Worm (Caenorhabditis elegans): ENCODE measurements around the gene sre-54.

The sre-54 gene

ce11 chrII:12332624-12333023, at the start of gene sre-54:
TSS of gene sre-54 (plus strand) at chrII:12332924.
- no peak for TF ChIP-seq ceh-91 (GFP tag; IDR thresholded peaks at IDR 0.05)
- TF ChIP-seq madf-6 (GFP tag; IDR thresholded peaks at IDR 0.05), result no peak
- TF ChIP-seq nhr-80 (tag; optimal IDR thresholded peaks at IDR 0.05), result no peak

- peak; percentile 54 for TF ChIP-seq mcd-1 (GFP tag; IDR thresholded peaks at IDR 0.05)
- peak; percentile 27 for TF ChIP-seq F49E8.2 (tag; optimal IDR thresholded peaks at IDR 0.05; ENCODE audit: insufficient read depth)
- peak; percentile 88 for TF ChIP-seq lin-54 (GFP tag; optimal IDR thresholded peaks at IDR 0.05)
- no peak for TF ChIP-seq nhr-80 (tag; optimal IDR thresholded peaks at IDR 0.05)
- TF ChIP-seq Y79H2A.3 (GFP tag; conservative IDR thresholded peaks at IDR 0.05), result peak; percentile 71; the same call in 1 of the 2 replicates
- peak; percentile 97 for TF ChIP-seq madf-6 (GFP tag; IDR thresholded peaks at IDR 0.05)
- TF ChIP-seq hsf-1 (GFP tag; IDR thresholded peaks at IDR 0.05), result peak; percentile 77
- TF ChIP-seq nhr-179 (tag; optimal IDR thresholded peaks at IDR 0.05), result no peak
- TF ChIP-seq ceh-91 (GFP tag; IDR thresholded peaks at IDR 0.05), result peak; percentile 94
- TF ChIP-seq ztf-25 (GFP tag; IDR thresholded peaks at IDR 0.05), result no peak
- TF ChIP-seq rec-8 (tag; optimal IDR thresholded peaks at IDR 0.05), result no peak
- TF ChIP-seq rcor-1 (GFP tag; IDR thresholded peaks at IDR 0.05), result 0 out of 2 replicates have a peak, but pooled peaks have one; percentile 38
- peak; percentile 66 for TF ChIP-seq tlf-1 (GFP tag; optimal IDR thresholded peaks at IDR 0.05)
- TF ChIP-seq hmg-1.2 (GFP tag; IDR thresholded peaks at IDR 0.05), result no peak; the same call in 1 of the 2 replicates
- TF ChIP-seq dox-1 (GFP tag; IDR thresholded peaks at IDR 0.05), result no peak
- no peak for TF ChIP-seq lin-26 (GFP tag; IDR thresholded peaks at IDR 0.05)
- 0 out of 2 replicates have a peak, but pooled peaks have one; percentile 29 for TF ChIP-seq ekl-4 (GFP tag; IDR thresholded peaks at IDR 0.05)
- TF ChIP-seq dpl-1 (GFP tag; optimal IDR thresholded peaks at IDR 0.05), result peak; percentile 81
- peak; percentile 80 for TF ChIP-seq attf-3 (GFP tag; conservative IDR thresholded peaks at IDR 0.05)
- TF ChIP-seq ceh-100 (GFP tag; IDR thresholded peaks at IDR 0.05), result 0 out of 2 replicates have a peak, but pooled peaks have one; percentile 24
- TF ChIP-seq B0336.3 (GFP tag; IDR thresholded peaks at IDR 0.05), result peak; percentile 72
- peak; percentile 95 for TF ChIP-seq F33H1.4 (GFP tag; IDR thresholded peaks at IDR 0.05)
- TF ChIP-seq snpc-1.3 (tag; optimal IDR thresholded peaks at IDR 0.05; ENCODE audit: insufficient read depth), result peak; percentile 33
- no peak for TF ChIP-seq K12H6.12 (tag; optimal IDR thresholded peaks at IDR 0.05)
- peak; percentile 92 for TF ChIP-seq D2030.7 (GFP tag; IDR thresholded peaks at IDR 0.05)
- peak; percentile 96 for TF ChIP-seq efl-1 (GFP tag; optimal IDR thresholded peaks at IDR 0.05)
- TF ChIP-seq B0019.2 (GFP tag; conservative IDR thresholded peaks at IDR 0.05), result peak; percentile 71
- peak; percentile 90 for TF ChIP-seq xnd-1 (tag; optimal IDR thresholded peaks at IDR 0.05)
- peak; percentile 74; the same call in 1 of the 2 replicates for TF ChIP-seq Y53G8AR.9 (GFP tag; conservative IDR thresholded peaks at IDR 0.05)
- peak; percentile 36 for TF ChIP-seq tbp1 (GFP tag; optimal IDR thresholded peaks at IDR 0.05)
- peak; percentile 57 for TF ChIP-seq snpc-3.4 (tag; optimal IDR thresholded peaks at IDR 0.05)
- no peak for TF ChIP-seq ztf-18 (tag; optimal IDR thresholded peaks at IDR 0.05)
- no peak for TF ChIP-seq snpc-1.1 (tag; optimal IDR thresholded peaks at IDR 0.05; ENCODE audit: insufficient read depth)
- TF ChIP-seq unc-130 (GFP tag; optimal IDR thresholded peaks at IDR 0.05), result peak; percentile 57
- peak; percentile 63; the same call in 1 of the 2 replicates for TF ChIP-seq Y95B8A.8 (GFP tag; IDR thresholded peaks at IDR 0.05)
- TF ChIP-seq lsl-1 (GFP tag; optimal IDR thresholded peaks at IDR 0.05), result peak; percentile 70
- no peak for TF ChIP-seq zim-3 (tag; optimal IDR thresholded peaks at IDR 0.05)
- TF ChIP-seq madf-8 (GFP tag; conservative IDR thresholded peaks at IDR 0.05), result peak; percentile 94
- TF ChIP-seq lin-35 (GFP tag; optimal IDR thresholded peaks at IDR 0.05), result peak in 1 of 3 experiments; percentile 68
- TF ChIP-seq lir-1 (GFP tag; conservative IDR thresholded peaks at IDR 0.05), result no peak
- TF ChIP-seq sptf-2 (GFP tag; optimal IDR thresholded peaks at IDR 0.05), result no peak
Measured at ce11 chrII:12284045-12284444, 48.7 kb upstream of the sre-54 start.
